Worm (Caenorhabditis elegans) whole organism, midembryonic: ENCODE measurements around the gene mks-2.

Source experiments
- ref-1 ChIP-seq: fragments of 200-800 bp; sonication (Bioruptor generic); conservative IDR thresholded peaks from 2 replicates; pipeline ENCODE4 v1.3.6; 2022; ENCODE audit warnings: missing genetic modification reagents, missing genetic modification characterization, missing compliant biosample characterization
- tab-1 ChIP-seq: fragments of 200-800 bp; sonication (Bioruptor generic); IDR thresholded peaks from 2 replicates; pipeline ENCODE4 v1.3.6; 2022; ENCODE audit warnings: missing genetic modification characterization, missing compliant biosample characterization
- ztf-29 ChIP-seq: fragments of 200-800 bp; sonication (Bioruptor generic); IDR thresholded peaks from 2 replicates; pipeline ENCODE4 v1.3.6; 2022; ENCODE audit warnings: missing genetic modification reagents, missing genetic modification characterization, missing compliant biosample characterization

DNA sequence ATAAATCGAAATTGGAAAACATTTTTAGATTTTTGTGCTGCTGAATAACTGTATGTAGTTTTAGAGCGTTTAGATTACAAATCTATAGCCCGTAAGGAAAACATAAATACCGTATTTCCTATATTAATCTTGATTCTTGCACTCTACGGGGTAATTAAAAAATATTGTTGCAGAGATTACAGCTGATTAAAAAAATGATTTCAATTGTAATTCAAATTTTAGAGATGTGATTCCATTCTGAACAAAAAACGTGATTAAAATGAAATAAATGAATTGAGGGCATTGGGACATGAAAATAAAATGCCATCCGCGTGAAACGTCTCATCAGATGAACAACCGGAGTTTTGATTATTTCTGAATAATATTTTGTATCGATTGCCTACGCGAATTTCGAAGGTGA, 26.8 kb downstream of the mks-2 start, which contains the start of gene cpb-2:
- TF ChIP-seq tab-1, result no peak
- no peak for TF ChIP-seq ref-1 (GFP tag; lab: Robert Waterston, UW)
- no peak for TF ChIP-seq ztf-29
